Fruit fly (Drosophila melanogaster): ENCODE measurements around the gene CG9641.

Gene CG9641

dm6 chr2L:2992664-2993174 is 16.1 kb upstream of the CG9641 start, which contains the start of the genes okr and CG3558 (continued):
- TF ChIP-seq Eip74EF (GFP tag; optimal IDR thresholded peaks at IDR 0.05) (peak in 1 of 2 experiments; percentile 52), tna (GFP tag; IDR thresholded peaks at IDR 0.05; ENCODE audit: partially characterized antibody) (peak; percentile 47; the same call in 1 of the 2 replicates), CG13287 (GFP tag; IDR thresholded peaks at IDR 0.05; ENCODE audit: partially characterized antibody) (peak; percentile 90), da (GFP tag; optimal IDR thresholded peaks at IDR 0.05) (no peak), onecut (GFP tag; IDR thresholded peaks at IDR 0.05) (no peak), CG16813 (GFP tag; IDR thresholded peaks at IDR 0.05; ENCODE audit: partially characterized antibody) (peak; percentile 84), NC2β (GFP tag; optimal IDR thresholded peaks at IDR 0.05) (no peak), scrt (GFP tag; optimal IDR thresholded peaks at IDR 0.05) (no peak), Elba2 (GFP tag; optimal IDR thresholded peaks at IDR 0.05) (peak; percentile 47), sens (GFP tag) (peak; percentile 85), Camta (GFP tag; optimal IDR thresholded peaks at IDR 0.05) (no peak), trh (GFP tag; optimal IDR thresholded peaks at IDR 0.05) (no peak), HLH54F (GFP tag; optimal IDR thresholded peaks at IDR 0.05) (no peak), CG17829 (tag; optimal IDR thresholded peaks at IDR 0.05) (peak; percentile 8), B-H1 (GFP tag; IDR thresholded peaks at IDR 0.05) (no peak), Dp (GFP tag; optimal IDR thresholded peaks at IDR 0.05) (peak; percentile 86), ase (GFP tag; IDR thresholded peaks at IDR 0.05) (no peak), Sin3A (optimal IDR thresholded peaks at IDR 0.05) (peak; percentile 63), CG12236 (GFP tag; optimal IDR thresholded peaks at IDR 0.05) (no peak), E2f2 (GFP tag; IDR thresholded peaks at IDR 0.05) (peak; percentile 88), phol (tag; optimal IDR thresholded peaks at IDR 0.05) (peak; percentile 83), Drgx (GFP tag; IDR thresholded peaks at IDR 0.05) (no peak), hbn (GFP tag; IDR thresholded peaks at IDR 0.05; ENCODE audit: partially characterized antibody) (peak; percentile 80), ato (GFP tag; IDR thresholded peaks at IDR 0.05; ENCODE audit: partially characterized antibody) (peak; percentile 25; the same call in 1 of the 2 replicates), CG11247 (GFP tag; IDR thresholded peaks at IDR 0.05) (no peak), Blimp-1 (GFP tag; optimal IDR thresholded peaks at IDR 0.05) (peak; percentile 73), Hr78 (GFP tag; optimal IDR thresholded peaks at IDR 0.05) (no peak), CG34422 (GFP tag; IDR thresholded peaks at IDR 0.05) (no peak), CG6791 (GFP tag; IDR thresholded peaks at IDR 0.05; ENCODE audit: partially characterized antibody) (peak; percentile 73), h (optimal IDR thresholded peaks at IDR 0.05) (no peak), CG14710 (tag; optimal IDR thresholded peaks at IDR 0.05) (peak; percentile 59), CG8765 (GFP tag; IDR thresholded peaks at IDR 0.05) (no peak), row (GFP tag; IDR thresholded peaks at IDR 0.05) (peak; percentile 47; the same call in 2 of the 3 replicates), pfk (GFP tag; optimal IDR thresholded peaks at IDR 0.05) (peak; percentile 94), Opbp (GFP tag; IDR thresholded peaks at IDR 0.05; ENCODE audit: partially characterized antibody) (peak; percentile 69; the same call in 2 of the 3 replicates), Bteb2 (GFP tag; optimal IDR thresholded peaks at IDR 0.05) (peak; percentile 32), CG14860 (GFP tag; IDR thresholded peaks at IDR 0.05; ENCODE audit: partially characterized antibody) (peak; percentile 81), gsb-n (tag; optimal IDR thresholded peaks at IDR 0.05) (no peak), CG13775 (GFP tag; optimal IDR thresholded peaks at IDR 0.05) (no peak), twi (tag; optimal IDR thresholded peaks at IDR 0.05) (no peak), her (GFP tag; optimal IDR thresholded peaks at IDR 0.05) (no peak), CG7963 (GFP tag; IDR thresholded peaks at IDR 0.05; ENCODE audit: partially characterized antibody) (peak; percentile 58; the same call in 2 of the 3 replicates), nmo (GFP tag; optimal IDR thresholded peaks at IDR 0.05) (peak; percentile 39), amos (GFP tag; IDR thresholded peaks at IDR 0.05; ENCODE audit: partially characterized antibody) (peak; percentile 83), Sry-δ (GFP tag; optimal IDR thresholded peaks at IDR 0.05) (peak; percentile 89), Med (GFP tag) (peak; percentile 81), Nf-YB (GFP tag; optimal IDR thresholded peaks at IDR 0.05) (no peak), TFAM (GFP tag; optimal IDR thresholded peaks at IDR 0.05) (no peak), inv (GFP tag; IDR thresholded peaks at IDR 0.05; ENCODE audit: partially characterized antibody) (peak; percentile 72), ac (GFP tag; optimal IDR thresholded peaks at IDR 0.05) (no peak)

All from whole organism, embryonic.